Worm (Caenorhabditis elegans) whole organism, L1 larva: ENCODE results near the gene Y19D10B.8.

ENCODE experiments used
- ceh-82 ChIP-seq, 3 experiments: fragments of 150-350 bp in 1 of 3; sonication (generic microtip) in 2 of 3; optimal IDR thresholded peaks; 2 replicates each; lab custom pipeline; 2014 to 2017; ENCODE audit warnings: missing biosample characterization in 3 of 3, missing genetic modification characterization in 3 of 3
- ztf-4 ChIP-seq: fragments of 150-350 bp; optimal IDR thresholded peaks from 2 replicates; lab custom pipeline; 2014; ENCODE audit warnings: missing biosample characterization, missing genetic modification characterization

- TF ChIP-seq ceh-82 (tag; optimal IDR thresholded peaks at IDR 0.05; lab: Kevin White, UChicago) (no peak), ztf-4 (tag; lab: Kevin White, UChicago) (no peak)
These were observed 3.0 kb upstream of the Y19D10B.8 start, which contains the start of gene irld-15 for ce11 chrV:2303775-2304174.
